Worm (Caenorhabditis elegans) whole organism, L2 larva: Measurements from ENCODE around the gene ZK697.14.

Source experiments
- C34F6.9 ChIP-seq: fragments of 150-350 bp; optimal IDR thresholded peaks from 2 replicates; lab custom pipeline; 2014; ENCODE audit warnings: missing biosample characterization, missing genetic modification characterization
- F13H6.1 ChIP-seq: sonication (generic microtip); optimal IDR thresholded peaks from 2 replicates; lab custom pipeline; 2016; ENCODE audit warnings: missing genetic modification characterization, missing compliant biosample characterization
- aly-2 ChIP-seq: fragments of 150-350 bp; optimal IDR thresholded peaks from 2 replicates; lab custom pipeline; 2014; ENCODE audit warnings: missing biosample characterization, missing genetic modification characterization
- blmp-1 ChIP-seq: sonication (generic microtip); optimal IDR thresholded peaks from 2 replicates; lab custom pipeline; 2017; ENCODE audit warnings: missing genetic modification characterization, mild to moderate bottlenecking, missing compliant biosample characterization, antibody characterized with exemption, moderate library complexity; ENCODE audit not compliant: insufficient read depth
- ceh-16 ChIP-seq: fragments of 150-350 bp; optimal IDR thresholded peaks from 2 replicates; lab custom pipeline; 2014; ENCODE audit warnings: missing biosample characterization, missing genetic modification characterization
- ceh-82 ChIP-seq: fragments of 150-350 bp; optimal IDR thresholded peaks from 2 replicates; lab custom pipeline; 2014; ENCODE audit warnings: missing biosample characterization, missing genetic modification characterization
- crh-2 ChIP-seq: sonication (generic microtip); optimal IDR thresholded peaks from 2 replicates; lab custom pipeline; 2017; ENCODE audit warnings: missing biosample characterization, missing genetic modification characterization
- egl-27 ChIP-seq: sonication (generic microtip); optimal IDR thresholded peaks from 3 replicates; lab custom pipeline; 2017; ENCODE audit warnings: missing biosample characterization, missing genetic modification reagents, missing genetic modification characterization
- elt-1 ChIP-seq: fragments of 150-350 bp; optimal IDR thresholded peaks from 2 replicates; lab custom pipeline; 2014; ENCODE audit warnings: missing biosample characterization, missing genetic modification characterization
- elt-3 ChIP-seq: sonication (generic microtip); optimal IDR thresholded peaks from 2 replicates; lab custom pipeline; 2017; ENCODE audit warnings: missing biosample characterization, missing genetic modification characterization
- fos-1 ChIP-seq: fragments of 150-350 bp; optimal IDR thresholded peaks from 2 replicates; lab custom pipeline; 2014; ENCODE audit warnings: missing biosample characterization, missing genetic modification characterization
- gmeb-1 ChIP-seq: fragments of 150-350 bp; optimal IDR thresholded peaks from 2 replicates; lab custom pipeline; 2014; ENCODE audit warnings: missing biosample characterization, missing genetic modification characterization
- lin-11 ChIP-seq: fragments of 150-350 bp; sonication (generic microtip); optimal IDR thresholded peaks from 2 replicates; lab custom pipeline; 2014; ENCODE audit warnings: missing biosample characterization, missing genetic modification characterization, inconsistent platforms, mixed read lengths
- lin-39 ChIP-seq: fragments of 150-350 bp; optimal IDR thresholded peaks from 2 replicates; lab custom pipeline; 2014; ENCODE audit warnings: missing biosample characterization, missing genetic modification reagents, missing genetic modification characterization
- lsy-2 ChIP-seq, 2 experiments: fragments of 150-350 bp in 1 of 2; sonication (generic microtip) in 1 of 2; optimal IDR thresholded peaks; 2 replicates each; lab custom pipeline; 2014 to 2017; ENCODE audit warnings: missing biosample characterization in 2 of 2, missing genetic modification characterization in 2 of 2
- mab-5 ChIP-seq: fragments of 150-350 bp; optimal IDR thresholded peaks from 2 replicates; lab custom pipeline; 2014; ENCODE audit warnings: missing biosample characterization, missing genetic modification characterization
- mdl-1 ChIP-seq, 2 experiments: fragments of 150-350 bp in 1 of 2; sonication (generic microtip) in 1 of 2; optimal IDR thresholded peaks; 2 replicates each; lab custom pipeline; 2017; ENCODE audit warnings: missing biosample characterization in 2 of 2, missing genetic modification characterization in 2 of 2
- nhr-10 ChIP-seq: sonication (generic microtip); optimal IDR thresholded peaks from 2 replicates; lab custom pipeline; 2017; ENCODE audit warnings: missing biosample characterization, missing genetic modification characterization
- nhr-11 ChIP-seq: fragments of 150-350 bp; optimal IDR thresholded peaks from 2 replicates; lab custom pipeline; 2014; ENCODE audit warnings: missing biosample characterization, missing genetic modification characterization
- nhr-129 ChIP-seq: fragments of 150-350 bp; optimal IDR thresholded peaks from 2 replicates; lab custom pipeline; 2014; ENCODE audit warnings: missing biosample characterization, missing genetic modification characterization
- nhr-21 ChIP-seq: fragments of 150-350 bp; optimal IDR thresholded peaks from 2 replicates; lab custom pipeline; 2014; ENCODE audit warnings: missing biosample characterization, missing genetic modification characterization
- nhr-23 ChIP-seq: fragments of 150-350 bp; optimal IDR thresholded peaks from 2 replicates; lab custom pipeline; 2014; ENCODE audit warnings: missing biosample characterization, missing genetic modification reagents, missing genetic modification characterization
- nhr-25 ChIP-seq: fragments of 150-350 bp; sonication (generic microtip); optimal IDR thresholded peaks from 3 replicates; lab custom pipeline; 2014; ENCODE audit warnings: missing biosample characterization, missing genetic modification characterization
- nhr-6 ChIP-seq: fragments of 150-350 bp; optimal IDR thresholded peaks from 2 replicates; lab custom pipeline; 2014; ENCODE audit warnings: missing biosample characterization, missing genetic modification characterization
- peb-1 ChIP-seq: fragments of 150-350 bp; optimal IDR thresholded peaks from 2 replicates; lab custom pipeline; 2014; ENCODE audit warnings: missing biosample characterization, missing genetic modification characterization
- sma-3 ChIP-seq: sonication (generic microtip); optimal IDR thresholded peaks from 2 replicates; lab custom pipeline; 2016; ENCODE audit warnings: missing genetic modification reagents, missing genetic modification characterization, missing compliant biosample characterization
- sma-9 ChIP-seq, 2 experiments: fragments of 150-350 bp in 1 of 2; sonication (generic microtip) in 1 of 2; optimal IDR thresholded peaks; 2 replicates each; lab custom pipeline; 2014 to 2016; ENCODE audit warnings: missing genetic modification characterization in 2 of 2, mild to moderate bottlenecking in 1 of 2, missing biosample characterization in 1 of 2, missing compliant biosample characterization in 1 of 2, missing genetic modification reagents in 1 of 2, moderate library complexity in 1 of 2
- snpc-4 ChIP-seq: fragments of 150-350 bp; optimal IDR thresholded peaks from 2 replicates; lab custom pipeline; 2014; ENCODE audit warnings: missing biosample characterization, missing genetic modification characterization
- unc-39 ChIP-seq: fragments of 150-350 bp; optimal IDR thresholded peaks from 2 replicates; lab custom pipeline; 2014; ENCODE audit warnings: missing biosample characterization, missing genetic modification characterization
- unc-55 ChIP-seq: fragments of 150-350 bp; sonication (generic microtip); optimal IDR thresholded peaks from 3 replicates; lab custom pipeline; 2014; ENCODE audit warnings: missing biosample characterization, missing genetic modification reagents, missing genetic modification characterization
- unc-62 ChIP-seq: fragments of 150-350 bp; optimal IDR thresholded peaks from 2 replicates; lab custom pipeline; 2014; ENCODE audit warnings: missing biosample characterization, missing genetic modification reagents, missing genetic modification characterization
- zag-1 ChIP-seq: fragments of 150-350 bp; optimal IDR thresholded peaks from 2 replicates; lab custom pipeline; 2014; ENCODE audit warnings: missing biosample characterization, missing genetic modification characterization
- ztf-11 ChIP-seq: sonication (generic microtip); optimal IDR thresholded peaks from 2 replicates; lab custom pipeline; 2017; ENCODE audit warnings: missing biosample characterization, missing genetic modification characterization
- ztf-4 ChIP-seq: fragments of 150-350 bp; optimal IDR thresholded peaks from 2 replicates; lab custom pipeline; 2014; ENCODE audit warnings: missing biosample characterization, missing genetic modification characterization

ZK697.14 gene

DNA sequence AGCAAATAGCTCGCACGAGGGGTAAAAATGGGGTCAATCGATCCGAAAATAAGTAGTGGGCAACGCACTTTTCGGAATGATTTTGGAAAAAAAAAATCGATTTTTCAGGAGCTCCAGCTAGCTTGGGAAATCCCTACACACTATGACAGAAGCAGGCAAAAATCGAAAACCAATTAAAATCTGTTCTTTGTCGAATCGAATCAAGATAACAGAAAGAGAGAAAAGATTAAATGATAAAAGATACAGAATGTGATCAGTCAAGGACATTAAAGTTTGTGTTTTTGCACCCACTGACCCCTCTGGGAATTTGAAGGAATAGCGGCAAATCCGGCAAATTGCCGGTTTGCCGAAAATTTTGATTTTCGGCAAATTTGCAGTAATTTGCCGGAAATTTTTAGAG is 11.9 kb upstream of the ZK697.14 start:
- TF ChIP-seq sma-3 (GFP tag; lab: Kevin White, UChicago) (no peak), nhr-25 (tag; lab: Kevin White, UChicago) (no peak), zag-1 (no peak), ztf-4 (tag; lab: Kevin White, UChicago) (no peak), elt-1 (tag; lab: Kevin White, UChicago) (no peak), unc-55 (no peak), snpc-4 (tag; lab: Kevin White, UChicago) (no peak), elt-3 (tag; lab: Kevin White, UChicago) (no peak), lin-39 (tag; lab: Kevin White, UChicago) (no peak)

DNA sequence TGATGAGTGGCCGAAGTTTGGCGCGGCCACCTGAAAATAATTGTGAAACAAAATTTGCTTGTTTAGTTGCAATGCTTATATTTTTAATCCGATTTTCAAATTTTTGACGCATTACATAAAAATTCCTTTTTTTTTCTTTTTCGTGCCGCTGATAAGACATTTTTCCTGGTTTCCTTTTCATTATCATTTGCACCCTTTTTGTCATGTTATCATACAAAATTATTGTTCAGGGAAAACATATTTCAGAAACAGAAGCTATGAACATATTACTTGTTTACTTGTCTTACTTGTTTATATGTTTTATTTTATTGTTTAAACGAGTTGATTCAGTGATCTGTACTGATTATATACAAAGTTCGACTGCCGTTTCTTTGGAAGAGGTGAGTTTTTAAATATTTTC is 5.2 kb upstream of the ZK697.14 start, which contains the start of gene clec-205:
clec-205 (plus strand) TSS at position 212 of the 400 bp plus-strand sequence.
- no peak for TF ChIP-seq nhr-25 (tag; lab: Kevin White, UChicago)
- peak; percentile 63 for TF ChIP-seq fos-1 (tag; lab: Kevin White, UChicago)

ce11 chrV:1756856-1757255 is 1.4 kb upstream of the ZK697.14 start, which contains the start of gene clec-204:
clec-204 (plus strand) TSS chrV:1757156.
- TF ChIP-seq nhr-11 (tag; lab: Kevin White, UChicago) (no peak), fos-1 (tag; lab: Kevin White, UChicago) (peak; percentile 28)

ce11 chrV:1756099-1756498 is 610 bp upstream of the ZK697.14 start:
- TF ChIP-seq nhr-10 (no peak), nhr-6 (tag; lab: Kevin White, UChicago) (no peak), ztf-11 (tag; lab: Kevin White, UChicago) (no peak), aly-2 (tag; lab: Kevin White, UChicago) (no peak), nhr-23 (tag; lab: Kevin White, UChicago) (no peak), nhr-21 (tag; lab: Kevin White, UChicago) (no peak), gmeb-1 (tag; lab: Kevin White, UChicago) (no peak), blmp-1 (tag; lab: Kevin White, UChicago) (no peak), ztf-4 (tag; lab: Kevin White, UChicago) (no peak), egl-27 (no peak), elt-1 (tag; lab: Kevin White, UChicago) (no peak)

- TF ChIP-seq unc-39 (no peak), nhr-10 (no peak), unc-62 (no peak), C34F6.9 (tag; lab: Kevin White, UChicago) (no peak), fos-1 (tag; lab: Kevin White, UChicago) (no peak)
- TF ChIP-seq, all 48 proteins: peak for 0
Measured at ce11 chrV:1752496-1752895, 3.0 kb downstream of the ZK697.14 start, which contains the start of gene ZK697.1. ZK697.1 (plus strand) TSS chrV:1752796.

- TF ChIP-seq ceh-16 (tag; lab: Kevin White, UChicago) = no peak
- TF ChIP-seq mab-5 (tag; lab: Kevin White, UChicago) = no peak
Measured at ce11 chrV:1751449-1751848, 4.0 kb downstream of the ZK697.14 start, which contains the start of gene srh-199. srh-199 (minus strand) TSS chrV:1751549.

DNA sequence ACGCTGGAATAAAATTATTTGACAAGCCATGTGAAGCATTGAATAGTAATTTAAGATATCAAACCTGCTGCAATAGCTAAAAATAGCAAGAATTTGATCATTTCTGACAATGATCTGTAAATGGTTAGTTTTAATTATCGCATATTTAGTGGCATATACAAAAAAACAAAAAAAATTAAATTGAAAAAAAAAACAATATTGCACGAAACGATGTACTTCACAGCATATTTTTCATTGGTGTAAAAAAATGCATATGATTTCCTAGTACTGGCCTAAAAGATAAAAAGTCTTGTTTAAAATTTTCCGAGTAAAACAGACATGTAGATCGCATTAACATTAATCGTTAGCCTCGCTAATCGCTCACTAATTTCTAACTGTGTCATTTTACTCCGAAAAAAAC is 6.4 kb downstream of the ZK697.14 start, which contains the start of gene ZK697.8:
ZK697.8 (minus strand) TSS at position 101 of the 400 bp plus-strand sequence.
- TF ChIP-seq ceh-16 (tag; lab: Kevin White, UChicago) (no peak), nhr-6 (tag; lab: Kevin White, UChicago) (no peak), nhr-25 (tag; lab: Kevin White, UChicago) (no peak), nhr-129 (no peak)

DNA sequence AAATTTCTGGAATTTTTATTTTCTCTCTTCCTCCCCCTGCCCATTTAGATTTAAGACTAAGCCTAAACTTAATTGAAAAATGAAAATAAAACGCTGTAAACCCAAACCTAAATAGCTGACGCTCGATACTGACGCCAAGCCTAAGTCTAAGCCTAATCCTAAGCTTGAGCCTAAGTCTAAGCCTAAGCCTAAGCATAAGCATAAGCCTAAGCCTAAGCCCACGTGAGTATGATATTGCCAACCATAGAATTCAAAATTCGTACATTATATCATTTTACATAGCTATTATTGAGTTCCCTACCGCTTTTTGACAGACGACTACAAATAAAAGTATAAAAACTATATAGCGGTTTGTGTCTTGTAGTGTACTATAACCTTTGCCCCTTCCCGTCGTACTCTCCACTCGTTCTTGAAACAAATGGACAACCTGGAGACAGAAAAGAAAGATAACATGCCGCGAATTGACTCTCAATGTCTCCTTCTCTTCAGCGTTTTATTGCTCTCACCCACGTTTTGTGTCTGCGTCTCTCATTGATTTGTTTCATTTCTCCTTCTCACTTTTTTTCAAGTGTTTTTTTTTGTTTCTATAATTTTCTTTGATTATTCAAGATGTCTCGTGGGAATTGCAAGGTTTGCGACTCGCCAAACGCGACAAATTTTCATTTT is 12.2 kb downstream of the ZK697.14 start, which contains the start of gene nhr-256:
nhr-256 (plus strand) TSS at position 567 of the 666 bp plus-strand sequence.
- TF ChIP-seq crh-2 (tag; lab: Kevin White, UChicago) (peak; percentile 78), nhr-129 (peak; percentile 69), nhr-6 (tag; lab: Kevin White, UChicago) (peak; percentile 11), nhr-11 (tag; lab: Kevin White, UChicago) (no peak), fos-1 (tag; lab: Kevin White, UChicago) (peak; percentile 87), lin-11 (no peak), lin-39 (tag; lab: Kevin White, UChicago) (no peak), ceh-16 (tag; lab: Kevin White, UChicago) (no peak), lsy-2 (tag; optimal IDR thresholded peaks at IDR 0.05; lab: Kevin White, UChicago) (no peak), elt-1 (tag; lab: Kevin White, UChicago) (no peak), unc-55 (peak; percentile 80), sma-9 (GFP tag; optimal IDR thresholded peaks at IDR 0.05; lab: Kevin White, UChicago) (peak; percentile 90), sma-9 (tag; optimal IDR thresholded peaks at IDR 0.05; lab: Kevin White, UChicago) (no peak), mdl-1 (tag; optimal IDR thresholded peaks at IDR 0.05; lab: Kevin White, UChicago) (peak in 1 of 2 experiments; percentile 40), F13H6.1 (tag; lab: Kevin White, UChicago) (peak; percentile 79), peb-1 (tag; lab: Kevin White, UChicago) (no peak), ceh-82 (tag; lab: Kevin White, UChicago) (no peak), nhr-25 (tag; lab: Kevin White, UChicago) (peak; percentile 69), nhr-10 (no peak), ztf-11 (tag; lab: Kevin White, UChicago) (no peak), gmeb-1 (tag; lab: Kevin White, UChicago) (peak; percentile 64), unc-39 (no peak), nhr-23 (tag; lab: Kevin White, UChicago) (no peak)
